Fruit fly (Drosophila melanogaster) whole organism: ENCODE results near the gene Afti.

Source experiments
- CG8478 ChIP-seq: fragments of >200 bp; optimal IDR thresholded peaks from 2 replicates; lab custom pipeline; 2018; ENCODE audit warnings: inconsistent platforms
- EcR ChIP-seq, 2 experiments: fragments of >200 bp; optimal IDR thresholded peaks; 2 replicates each; lab custom pipeline; 2017; ENCODE audit warnings: missing biosample characterization in 2 of 2, missing genetic modification characterization in 2 of 2, missing genetic modification reagents in 2 of 2

dm6 chr3R:14275519-14276172, 50.8 kb downstream of the Afti start:
- no peak for TF ChIP-seq CG8478
- no peak for TF ChIP-seq EcR (GFP tag; optimal IDR thresholded peaks at IDR 0.05; lab: Kevin White, UChicago)
